Worm (Caenorhabditis elegans): Measurements from ENCODE around the gene srsx-36.

The srsx-36 gene

DNA sequence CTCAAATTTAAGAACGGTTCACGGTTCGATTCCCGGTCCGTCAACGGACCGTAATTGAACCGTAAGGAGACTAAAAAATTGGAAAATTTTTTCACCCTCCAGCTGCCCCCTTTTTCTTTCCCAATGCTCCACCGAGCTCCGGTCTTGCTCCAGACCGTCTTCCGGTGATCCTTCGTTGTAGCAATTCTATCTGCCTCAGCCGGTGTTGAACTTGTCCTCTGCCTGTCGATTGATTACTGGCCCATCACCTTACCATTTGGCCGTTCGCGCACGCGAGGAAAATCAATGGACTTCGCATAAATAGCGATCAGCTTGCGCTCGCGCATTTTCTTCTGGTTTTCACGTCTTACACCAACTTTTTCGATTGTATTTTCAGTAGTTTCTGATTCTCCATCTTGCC lies 42.1 kb downstream of the srsx-36 start (continued):
- TF ChIP-seq hsf-1 (GFP tag; IDR thresholded peaks at IDR 0.05) (peak; percentile 69), cebp-2 (GFP tag; IDR thresholded peaks at IDR 0.05) (peak; percentile 94; the same call in 1 of the 2 replicates), ztf-28 (GFP tag; IDR thresholded peaks at IDR 0.05) (peak; percentile 77; the same call in 1 of the 2 replicates), nfyb-1 (GFP tag; IDR thresholded peaks at IDR 0.05) (peak; percentile 87), nhr-90 (tag; optimal IDR thresholded peaks at IDR 0.05) (peak; percentile 19), hmg-20 (GFP tag; IDR thresholded peaks at IDR 0.05) (peak; percentile 75), die-1 (tag; optimal IDR thresholded peaks at IDR 0.05) (peak; percentile 28), F33H1.4 (GFP tag; IDR thresholded peaks at IDR 0.05) (peak; percentile 27; the same call in 1 of the 2 replicates), aptf-3 (GFP tag; IDR thresholded peaks at IDR 0.05) (peak; percentile 95; the same call in 1 of the 2 replicates), bed-1 (GFP tag; IDR thresholded peaks at IDR 0.05) (peak; percentile 84; the same call in 1 of the 2 replicates), mes-4 (tag; optimal IDR thresholded peaks at IDR 0.05) (peak; percentile 22), ceh-100 (GFP tag; IDR thresholded peaks at IDR 0.05) (peak; percentile 74), attf-3 (GFP tag; conservative IDR thresholded peaks at IDR 0.05) (0 out of 2 replicates have a peak, but pooled peaks have one; percentile 35), sea-2 (GFP tag; IDR thresholded peaks at IDR 0.05) (0 out of 2 replicates have a peak, but pooled peaks have one; percentile 60), ceh-40 (GFP tag; IDR thresholded peaks at IDR 0.05) (0 out of 2 replicates have a peak, but pooled peaks have one; percentile 40), lin-26 (GFP tag; IDR thresholded peaks at IDR 0.05) (peak; percentile 99), C17E4.6 (GFP tag; IDR thresholded peaks at IDR 0.05) (peak; percentile 84), egrh-3 (GFP tag; IDR thresholded peaks at IDR 0.05) (peak; percentile 41; the same call in 1 of the 2 replicates), madf-8 (GFP tag; conservative IDR thresholded peaks at IDR 0.05) (peak; percentile 39), B0019.2 (GFP tag; conservative IDR thresholded peaks at IDR 0.05) (peak; percentile 53), Y53G8AR.9 (GFP tag; conservative IDR thresholded peaks at IDR 0.05) (peak; percentile 84), D2030.7 (GFP tag; IDR thresholded peaks at IDR 0.05) (peak; percentile 89)

DNA sequence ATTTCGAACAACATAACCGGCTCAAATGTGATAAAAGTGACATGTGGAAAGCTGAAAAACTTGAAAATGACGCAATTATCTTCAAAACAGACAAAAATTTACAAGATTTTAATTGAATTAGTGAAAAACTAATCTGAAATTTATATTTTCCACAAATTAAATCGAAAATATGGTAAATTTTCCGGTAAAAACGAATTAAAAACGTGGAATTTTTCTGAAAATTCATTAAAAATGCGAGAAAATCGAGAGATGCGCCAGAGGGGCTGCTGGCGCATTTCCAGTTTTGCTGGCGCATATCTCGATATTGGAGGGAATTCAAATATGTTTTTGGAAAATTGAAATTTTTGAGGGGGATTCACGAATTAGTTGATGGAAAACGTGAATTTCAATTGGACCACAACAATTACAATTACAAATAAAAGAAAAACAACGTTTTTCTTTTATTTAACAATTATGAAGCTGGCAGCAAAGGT lies 43.3 kb downstream of the srsx-36 start, which contains the start of the genes haf-3 and F57A10.2:
haf-3 (minus strand) TSS at position 51 of the 473 bp plus-strand sequence.
F57A10.2 (plus strand) TSS at position 454 of the 473 bp plus-strand sequence.
- TF ChIP-seq attf-3 (GFP tag; conservative IDR thresholded peaks at IDR 0.05) (peak; percentile 70), ztf-28 (GFP tag; IDR thresholded peaks at IDR 0.05) (no peak), snpc-1.1 (tag; optimal IDR thresholded peaks at IDR 0.05; ENCODE audit: insufficient read depth) (peak; percentile 46), F33H1.4 (GFP tag; IDR thresholded peaks at IDR 0.05) (peak; percentile 68), Y56A3A.18 (GFP tag; IDR thresholded peaks at IDR 0.05) (peak; percentile 71), B0261.1 (tag; optimal IDR thresholded peaks at IDR 0.05) (peak; percentile 34), F10E7.11 (tag; optimal IDR thresholded peaks at IDR 0.05) (no peak), sdz-38 (tag; optimal IDR thresholded peaks at IDR 0.05) (no peak), egrh-3 (GFP tag; IDR thresholded peaks at IDR 0.05) (no peak), dox-1 (GFP tag; IDR thresholded peaks at IDR 0.05) (peak; percentile 93), C17E4.6 (GFP tag; IDR thresholded peaks at IDR 0.05) (no peak), somi-1 (GFP tag; optimal IDR thresholded peaks at IDR 0.05) (peak; percentile 31), mcd-1 (GFP tag; IDR thresholded peaks at IDR 0.05) (peak; percentile 92), ccch-3 (GFP tag; optimal IDR thresholded peaks at IDR 0.05) (no peak), hmg-20 (GFP tag; IDR thresholded peaks at IDR 0.05) (peak; percentile 75; the same call in 1 of the 2 replicates), ceh-79 (tag; optimal IDR thresholded peaks at IDR 0.05) (no peak), snpc-4 (GFP tag; optimal IDR thresholded peaks at IDR 0.05) (peak; percentile 36), snpc-4 (tag; optimal IDR thresholded peaks at IDR 0.05) (peak; percentile 70 to 86 (median 81)), zim-3 (tag; optimal IDR thresholded peaks at IDR 0.05) (no peak), ets-4 (GFP tag; optimal IDR thresholded peaks at IDR 0.05) (no peak), attf-6 (GFP tag; IDR thresholded peaks at IDR 0.05) (peak; percentile 84), snpc-1.3 (tag; optimal IDR thresholded peaks at IDR 0.05; ENCODE audit: insufficient read depth) (peak; percentile 71), bed-1 (GFP tag; IDR thresholded peaks at IDR 0.05) (no peak), pbrm-1 (GFP tag; IDR thresholded peaks at IDR 0.05) (peak; percentile 92), T07F8.4 (tag; optimal IDR thresholded peaks at IDR 0.05) (no peak), F52B5.7 (tag; optimal IDR thresholded peaks at IDR 0.05) (no peak), gei-17 (GFP tag; optimal IDR thresholded peaks at IDR 0.05) (peak; percentile 48), nfya-2 (GFP tag; IDR thresholded peaks at IDR 0.05) (no peak), F57C9.4 (tag; optimal IDR thresholded peaks at IDR 0.05) (no peak), madf-6 (GFP tag; IDR thresholded peaks at IDR 0.05) (peak; percentile 85), F39B2.1 (GFP tag; IDR thresholded peaks at IDR 0.05) (0 out of 2 replicates have a peak, but pooled peaks have one; percentile 45), Y79H2A.3 (GFP tag; conservative IDR thresholded peaks at IDR 0.05) (no peak)
